Worm (Caenorhabditis elegans): ENCODE results near the gene F13H8.6.

- TF ChIP-seq nhr-28 (tag; optimal IDR thresholded peaks at IDR 0.05) (no peak), lsy-2 (tag; optimal IDR thresholded peaks at IDR 0.05) (no peak), unc-39 (tag; optimal IDR thresholded peaks at IDR 0.05) (no peak), pha-4 (tag; optimal IDR thresholded peaks at IDR 0.05) (no peak), nhr-237 (tag; optimal IDR thresholded peaks at IDR 0.05) (no peak), nhr-12 (tag; optimal IDR thresholded peaks at IDR 0.05) (no peak), unc-120 (tag; optimal IDR thresholded peaks at IDR 0.05; ENCODE audit: poor library complexity, severe bottlenecking) (no peak), ceh-43 (GFP tag; optimal IDR thresholded peaks at IDR 0.05) (no peak)
These were observed 29.4 kb downstream of the F13H8.6 start for ce11 chrII:6257220-6257877.
